Fruit fly (Drosophila melanogaster) whole organism, embryonic: ENCODE results near the gene HINT1.

Experiments
- CG1024 ChIP-seq: fragments of 200-800 bp; sonication (Bioruptor generic); IDR thresholded peaks from 2 replicates; pipeline ENCODE4 v1.3.6; 2022; ENCODE audit warnings: missing biosample characterization, missing genetic modification characterization
- CG10431 ChIP-seq: fragments of 200-800 bp; sonication (Bioruptor generic); optimal IDR thresholded peaks from 3 replicates; lab custom pipeline; 2018; ENCODE audit warnings: missing biosample characterization, mild to moderate bottlenecking, missing genetic modification characterization
- CG11696 ChIP-seq: fragments of 200-800 bp; sonication (Bioruptor generic); IDR thresholded peaks from 2 replicates; pipeline ENCODE4 v1.3.6; 2022; ENCODE audit warnings: missing biosample characterization, missing genetic modification characterization
- CG1233 ChIP-seq: fragments of 200-800 bp; sonication (Bioruptor generic); optimal IDR thresholded peaks from 4 replicates; lab custom pipeline; 2018; ENCODE audit warnings: missing biosample characterization, mild to moderate bottlenecking, missing genetic modification characterization
- CG13123 ChIP-seq: fragments of 200-800 bp; sonication (Bioruptor generic); optimal IDR thresholded peaks from 2 replicates; lab custom pipeline; 2016; ENCODE audit warnings: missing biosample characterization, missing genetic modification characterization
- CG13296 ChIP-seq: fragments of 200-800 bp; sonication (Bioruptor generic); optimal IDR thresholded peaks from 3 replicates; lab custom pipeline; 2018; ENCODE audit warnings: missing biosample characterization, mild to moderate bottlenecking, missing genetic modification characterization
- CG13424 ChIP-seq: fragments of 200-800 bp; sonication (Bioruptor generic); optimal IDR thresholded peaks from 2 replicates; lab custom pipeline; 2019; ENCODE audit warnings: missing biosample characterization, mild to moderate bottlenecking, missing genetic modification characterization, moderate library complexity
- CG14710 ChIP-seq: fragments of 200-800 bp; sonication (Bioruptor generic); optimal IDR thresholded peaks from 3 replicates; lab custom pipeline; 2019; ENCODE audit warnings: missing biosample characterization, mild to moderate bottlenecking, missing genetic modification characterization, moderate library complexity
- CG17385 ChIP-seq: fragments of 200-800 bp; sonication (Bioruptor generic); optimal IDR thresholded peaks from 3 replicates; lab custom pipeline; 2018; ENCODE audit warnings: missing biosample characterization, mild to moderate bottlenecking, missing genetic modification characterization
- CG2129 ChIP-seq: fragments of 200-800 bp; sonication (Bioruptor generic); IDR thresholded peaks from 2 replicates; pipeline ENCODE4 v1.3.6; 2022; ENCODE audit warnings: missing biosample characterization, missing genetic modification characterization; ENCODE audit not compliant: partially characterized antibody
- CG2712 ChIP-seq: fragments of 200-800 bp; optimal IDR thresholded peaks from 3 replicates; lab custom pipeline; 2019; ENCODE audit warnings: missing biosample characterization, mild to moderate bottlenecking, missing genetic modification characterization, moderate library complexity
- CG32767 ChIP-seq: fragments of 200-800 bp; sonication (Bioruptor generic); IDR thresholded peaks from 2 replicates; pipeline ENCODE4 v1.3.6; 2022; ENCODE audit warnings: missing biosample characterization, missing genetic modification characterization
- CG42726 ChIP-seq: fragments of 200-800 bp; sonication (Bioruptor generic); IDR thresholded peaks from 2 replicates; pipeline ENCODE4 v1.3.6; 2022; ENCODE audit warnings: missing biosample characterization, missing genetic modification characterization; ENCODE audit not compliant: partially characterized antibody
- CG43689 ChIP-seq: fragments of 200-800 bp; sonication (Bioruptor generic); IDR thresholded peaks from 2 replicates; pipeline ENCODE4 v1.3.6; 2022; ENCODE audit warnings: missing biosample characterization, missing genetic modification characterization
- CG6683 ChIP-seq: fragments of 200-800 bp; sonication (Bioruptor generic); optimal IDR thresholded peaks from 2 replicates; lab custom pipeline; 2017; ENCODE audit warnings: missing biosample characterization, mild to moderate bottlenecking, missing genetic modification characterization, missing genetic modification reagents
- CG6791 ChIP-seq: fragments of 200-800 bp; sonication (Bioruptor generic); IDR thresholded peaks from 3 replicates; pipeline ENCODE4 v1.3.6; 2022; ENCODE audit warnings: missing biosample characterization, missing genetic modification characterization; ENCODE audit not compliant: partially characterized antibody
- CG7372 ChIP-seq: fragments of 200-800 bp; sonication (Bioruptor generic); IDR thresholded peaks from 2 replicates; pipeline ENCODE4 v1.3.6; 2022; ENCODE audit warnings: missing biosample characterization, missing genetic modification characterization
- CG8089 ChIP-seq: fragments of 200-800 bp; sonication (Bioruptor generic); optimal IDR thresholded peaks from 3 replicates; lab custom pipeline; 2016; ENCODE audit warnings: missing biosample characterization, missing genetic modification characterization
- CG8924 ChIP-seq: fragments of 200-800 bp; optimal IDR thresholded peaks from 3 replicates; lab custom pipeline; 2019; ENCODE audit warnings: missing biosample characterization, mild to moderate bottlenecking, missing genetic modification characterization, moderate library complexity
- CG9932 ChIP-seq: fragments of 200-800 bp; sonication (Bioruptor generic); IDR thresholded peaks from 2 replicates; pipeline ENCODE4 v1.3.6; 2022; ENCODE audit warnings: missing biosample characterization, missing genetic modification characterization
- Dll ChIP-seq: fragments of 200-800 bp; sonication (Bioruptor generic); IDR thresholded peaks from 4 replicates; pipeline ENCODE4 v1.3.6; 2022; ENCODE audit warnings: missing biosample characterization, missing genetic modification characterization; ENCODE audit not compliant: partially characterized antibody
- Doc2 ChIP-seq: fragments of 200-800 bp; sonication (Bioruptor generic); IDR thresholded peaks from 2 replicates; pipeline ENCODE4 v1.3.6; 2022; ENCODE audit warnings: missing biosample characterization, missing genetic modification characterization
- E2f2 ChIP-seq: fragments of 200-800 bp; sonication (Bioruptor generic); IDR thresholded peaks from 2 replicates; pipeline ENCODE4 v1.3.6; 2022; ENCODE audit warnings: missing biosample characterization, missing genetic modification characterization
- Elba2 ChIP-seq: fragments of 200-800 bp; sonication (Bioruptor generic); optimal IDR thresholded peaks from 3 replicates; lab custom pipeline; 2016; ENCODE audit warnings: missing biosample characterization, missing genetic modification characterization
- Fer3 ChIP-seq: fragments of 200-800 bp; sonication (Bioruptor generic); optimal IDR thresholded peaks from 2 replicates; lab custom pipeline; 2018; ENCODE audit warnings: missing biosample characterization, mild to moderate bottlenecking, missing genetic modification characterization, moderate library complexity
- Myb ChIP-seq: fragments of 200-800 bp; sonication (Bioruptor generic); optimal IDR thresholded peaks from 2 replicates; lab custom pipeline; 2016; ENCODE audit warnings: missing biosample characterization, missing genetic modification characterization
- NC2β ChIP-seq: fragments of 200-800 bp; sonication (Bioruptor generic); optimal IDR thresholded peaks from 2 replicates; lab custom pipeline; 2016; ENCODE audit warnings: missing biosample characterization, missing genetic modification characterization
- NFAT ChIP-seq: fragments of 200-800 bp; sonication (Bioruptor generic); IDR thresholded peaks from 2 replicates; pipeline ENCODE4 v1.3.6; 2022; ENCODE audit warnings: missing biosample characterization, missing genetic modification characterization
- Spps ChIP-seq: fragments of 200-800 bp; sonication (Bioruptor generic); optimal IDR thresholded peaks from 2 replicates; lab custom pipeline; 2018; ENCODE audit warnings: missing biosample characterization, mild to moderate bottlenecking, missing genetic modification characterization
- bcd ChIP-seq: fragments of 200-800 bp; sonication (Bioruptor generic); optimal IDR thresholded peaks from 2 replicates; lab custom pipeline; 2017; ENCODE audit warnings: missing biosample characterization, mild to moderate bottlenecking, missing genetic modification characterization
- crol ChIP-seq: fragments of 200-800 bp; sonication (Bioruptor generic); IDR thresholded peaks from 2 replicates; pipeline ENCODE4 v1.3.6; 2022; ENCODE audit warnings: missing biosample characterization, missing genetic modification characterization
- cwo ChIP-seq: fragments of 200-800 bp; sonication (Bioruptor generic); optimal IDR thresholded peaks from 3 replicates; lab custom pipeline; 2017; ENCODE audit warnings: missing biosample characterization, missing genetic modification characterization, mild to moderate bottlenecking, moderate library complexity, missing genetic modification reagents
- danr ChIP-seq: fragments of 200-800 bp; sonication (Bioruptor generic); IDR thresholded peaks from 2 replicates; pipeline ENCODE4 v1.3.6; 2022; ENCODE audit warnings: missing biosample characterization, missing genetic modification characterization
- dpn ChIP-seq, 2 experiments: fragments of 200-800 bp; sonication (Bioruptor generic); optimal IDR thresholded peaks; 3 replicates each; lab custom pipeline; 2016; ENCODE audit warnings: missing biosample characterization in 2 of 2, missing genetic modification characterization in 2 of 2
- ewg ChIP-seq: fragments of 200-800 bp; sonication (Bioruptor generic); optimal IDR thresholded peaks from 3 replicates; lab custom pipeline; 2017; ENCODE audit warnings: mild to moderate bottlenecking, missing biosample characterization, missing genetic modification reagents, missing genetic modification characterization
- eyg ChIP-seq: fragments of 200-800 bp; sonication (Bioruptor generic); optimal IDR thresholded peaks from 3 replicates; lab custom pipeline; 2016; ENCODE audit warnings: missing biosample characterization, missing genetic modification characterization
- gem ChIP-seq: fragments of 200-800 bp; sonication (Bioruptor generic); optimal IDR thresholded peaks from 2 replicates; lab custom pipeline; 2019; ENCODE audit warnings: missing biosample characterization, mild to moderate bottlenecking, missing genetic modification characterization, moderate library complexity
- gfzf ChIP-seq: fragments of 200-800 bp; sonication (Bioruptor generic); optimal IDR thresholded peaks from 2 replicates; lab custom pipeline; 2016; ENCODE audit warnings: missing biosample characterization, mild to moderate bottlenecking, missing genetic modification characterization, moderate library complexity
- kay ChIP-seq: fragments of 200-800 bp; sonication (Bioruptor generic); optimal IDR thresholded peaks from 2 replicates; lab custom pipeline; 2016; ENCODE audit warnings: missing biosample characterization, missing genetic modification characterization
- nmo ChIP-seq: fragments of 200-800 bp; sonication (Bioruptor generic); optimal IDR thresholded peaks from 2 replicates; lab custom pipeline; 2018; ENCODE audit warnings: missing biosample characterization, mild to moderate bottlenecking, missing genetic modification characterization, moderate library complexity
- scrt ChIP-seq: fragments of 200-800 bp; sonication (Bioruptor generic); optimal IDR thresholded peaks from 2 replicates; lab custom pipeline; 2018; ENCODE audit warnings: missing biosample characterization, mild to moderate bottlenecking, missing genetic modification characterization, moderate library complexity
- slbo ChIP-seq: fragments of 200-800 bp; sonication (Bioruptor generic); IDR thresholded peaks from 2 replicates; pipeline ENCODE4 v1.3.6; 2022; ENCODE audit warnings: missing biosample characterization, missing genetic modification characterization
- sqz ChIP-seq: fragments of 200-800 bp; sonication (Bioruptor generic); optimal IDR thresholded peaks from 3 replicates; lab custom pipeline; 2018; ENCODE audit warnings: missing biosample characterization, mild to moderate bottlenecking, missing genetic modification characterization
- tgo ChIP-seq: fragments of 200-800 bp; sonication (Bioruptor generic); IDR thresholded peaks from 3 replicates; pipeline ENCODE4 v1.3.6; 2022; ENCODE audit warnings: missing biosample characterization, missing genetic modification characterization
- tna ChIP-seq: fragments of 200-800 bp; sonication (Bioruptor generic); IDR thresholded peaks from 2 replicates; pipeline ENCODE4 v1.3.6; 2022; ENCODE audit warnings: missing biosample characterization, missing genetic modification characterization; ENCODE audit not compliant: partially characterized antibody
- ttk ChIP-seq: fragments of 200-800 bp; sonication (Bioruptor generic); IDR thresholded peaks from 2 replicates; pipeline ENCODE4 v2.1.2; 2022; ENCODE audit warnings: missing biosample characterization, missing genetic modification characterization
- wdn ChIP-seq: fragments of 200-800 bp; sonication (Bioruptor generic); IDR thresholded peaks from 2 replicates; pipeline ENCODE4 v1.3.6; 2022; ENCODE audit warnings: missing biosample characterization, missing genetic modification characterization
- zen ChIP-seq: fragments of 200-800 bp; sonication (Bioruptor generic); optimal IDR thresholded peaks from 3 replicates; lab custom pipeline; 2018; ENCODE audit warnings: missing biosample characterization, mild to moderate bottlenecking, missing genetic modification characterization, moderate library complexity
- zfh2 ChIP-seq: fragments of 200-800 bp; sonication (Bioruptor generic); optimal IDR thresholded peaks from 2 replicates; lab custom pipeline; 2016; ENCODE audit warnings: missing biosample characterization, missing genetic modification characterization

Gene HINT1

DNA sequence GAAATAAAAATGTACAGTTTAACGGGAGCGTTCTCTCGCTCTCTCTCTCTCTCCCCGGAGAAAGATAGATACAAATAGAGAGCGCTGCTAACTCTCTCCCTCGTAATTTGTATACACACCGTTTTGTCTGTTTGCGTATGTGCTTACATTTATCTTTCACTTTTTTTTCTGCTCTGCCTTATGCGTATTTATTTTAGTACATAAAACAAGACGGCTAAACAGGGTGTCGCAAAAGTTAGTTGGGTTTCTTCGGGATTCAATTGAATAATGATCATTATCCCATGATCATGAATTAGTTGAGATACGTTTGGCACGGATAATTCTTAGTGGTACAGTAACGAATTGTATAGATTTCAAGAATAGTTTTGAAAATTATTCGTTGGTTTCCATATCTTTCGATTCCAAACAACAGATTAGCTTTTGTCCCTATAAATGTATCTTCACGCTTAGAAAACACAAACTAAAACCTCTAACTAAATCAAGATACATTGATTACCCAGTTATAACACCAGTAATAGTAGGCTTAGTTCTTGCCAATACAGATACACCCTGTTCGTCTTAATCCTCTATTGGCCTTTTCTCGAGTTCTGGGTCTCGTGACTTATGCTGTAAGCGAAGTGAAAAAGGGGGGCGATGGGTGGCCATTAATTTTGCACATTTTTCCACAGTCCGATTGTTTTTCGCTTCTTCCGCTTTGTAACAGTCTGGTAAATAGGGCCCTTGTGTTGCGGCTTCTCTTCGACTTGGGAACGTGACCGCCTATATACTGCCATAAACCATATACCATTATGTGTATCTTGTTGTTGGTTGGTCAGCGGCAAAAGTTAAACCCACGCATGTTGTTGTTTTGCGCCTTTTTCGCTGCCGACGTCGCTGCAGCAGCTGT, 15.3 kb upstream of the HINT1 start (continued):
- TF ChIP-seq nmo: peak; percentile 77
- TF ChIP-seq Elba2 (GFP tag; lab: Kevin White, UChicago): no peak
- peak; percentile 95 for TF ChIP-seq cwo
- TF ChIP-seq eyg (GFP tag; lab: Kevin White, UChicago): peak; percentile 31
- peak; percentile 46 for TF ChIP-seq ewg (GFP tag; lab: Kevin White, UChicago)
- TF ChIP-seq CG32767 (GFP tag; lab: Robert Waterston, UW): no peak
- TF ChIP-seq danr: no peak
- TF ChIP-seq crol (GFP tag; lab: Robert Waterston, UW): no peak
- peak; percentile 80 for TF ChIP-seq zfh2 (GFP tag; lab: Kevin White, UChicago)
- peak; percentile 68 for TF ChIP-seq CG13123 (GFP tag; lab: Kevin White, UChicago)
- TF ChIP-seq Spps (tag; lab: Kevin White, UChicago): peak; percentile 63
- peak; percentile 75 for TF ChIP-seq CG6683 (GFP tag; lab: Kevin White, UChicago)
- TF ChIP-seq zen (tag; lab: Kevin White, UChicago): peak; percentile 34
- TF ChIP-seq wdn (GFP tag; lab: Robert Waterston, UW): no peak
- no peak for TF ChIP-seq Doc2 (GFP tag; lab: Robert Waterston, UW)
- TF ChIP-seq CG2712 (tag; lab: Kevin White, UChicago): peak; percentile 85
- no peak for TF ChIP-seq Dll (GFP tag; lab: Robert Waterston, UW)
- TF ChIP-seq CG43689 (GFP tag; lab: Robert Waterston, UW): no peak
- no peak for TF ChIP-seq NFAT (GFP tag; lab: Robert Waterston, UW)
- TF ChIP-seq scrt (GFP tag; lab: Kevin White, UChicago): peak; percentile 76
- TF ChIP-seq ttk: no peak
- peak; percentile 83 for TF ChIP-seq CG1233 (GFP tag; lab: Kevin White, UChicago)
- TF ChIP-seq CG14710 (tag; lab: Kevin White, UChicago): peak; percentile 76
- peak; percentile 88 for TF ChIP-seq gem (tag; lab: Kevin White, UChicago)
- TF ChIP-seq CG6791 (GFP tag; lab: Robert Waterston, UW): no peak
- TF ChIP-seq E2f2 (GFP tag; lab: Robert Waterston, UW): no peak
- TF ChIP-seq Fer3 (tag; lab: Kevin White, UChicago): peak; percentile 84
- TF ChIP-seq CG7372 (GFP tag; lab: Robert Waterston, UW): no peak
- TF ChIP-seq Myb: peak; percentile 53
- peak; percentile 88 for TF ChIP-seq CG8924
- TF ChIP-seq CG17385 (GFP tag; lab: Kevin White, UChicago): peak; percentile 77
- no peak for TF ChIP-seq CG2129 (GFP tag; lab: Robert Waterston, UW)
- TF ChIP-seq gfzf (GFP tag; lab: Kevin White, UChicago): no peak
- TF ChIP-seq CG13424 (tag; lab: Kevin White, UChicago): peak; percentile 87
- TF ChIP-seq bcd (GFP tag; lab: Kevin White, UChicago): peak; percentile 83
- TF ChIP-seq CG8089 (GFP tag; lab: Kevin White, UChicago): peak; percentile 59
- TF ChIP-seq tgo (GFP tag; lab: Robert Waterston, UW): no peak
- TF ChIP-seq CG1024 (GFP tag; lab: Robert Waterston, UW): no peak
- TF ChIP-seq NC2β (GFP tag; lab: Kevin White, UChicago): peak; percentile 28
- TF ChIP-seq dpn (GFP tag; optimal IDR thresholded peaks at IDR 0.05; lab: Kevin White, UChicago): peak; percentile 74 to 78
- TF ChIP-seq slbo (GFP tag; lab: Robert Waterston, UW): no peak
- TF ChIP-seq CG10431: peak; percentile 89
- peak; percentile 91 for TF ChIP-seq sqz (GFP tag; lab: Kevin White, UChicago)
- peak; percentile 60 for TF ChIP-seq kay (GFP tag; lab: Kevin White, UChicago)
- no peak for TF ChIP-seq CG42726 (GFP tag; lab: Robert Waterston, UW)
- TF ChIP-seq CG11696 (GFP tag; lab: Robert Waterston, UW): no peak
- no peak for TF ChIP-seq tna (GFP tag; lab: Robert Waterston, UW)
- TF ChIP-seq CG13296 (GFP tag; lab: Kevin White, UChicago): peak; percentile 86
- TF ChIP-seq CG9932 (GFP tag; lab: Robert Waterston, UW): no peak
